Worm (Caenorhabditis elegans): ENCODE results near the gene T01D1.4.

The T01D1.4 gene

DNA sequence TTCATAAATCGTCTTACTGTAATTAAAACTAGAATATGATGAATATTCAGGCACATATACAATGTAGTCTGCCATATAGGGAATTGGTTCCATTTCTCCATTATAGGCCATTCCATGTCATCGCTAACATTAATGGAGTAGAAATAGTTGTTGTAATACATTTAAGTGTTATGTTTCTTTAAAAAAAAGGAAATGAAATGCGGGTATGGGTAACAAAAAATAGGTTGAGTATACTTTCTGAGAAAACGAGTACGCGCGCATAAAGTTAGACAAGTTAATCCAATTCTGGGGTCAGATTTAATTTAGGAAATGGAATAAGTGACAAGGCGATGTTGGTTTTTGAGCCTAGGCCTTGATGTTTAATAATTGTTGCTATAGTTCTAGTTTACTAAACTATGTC, 5.2 kb downstream of the T01D1.4 start, which contains the start of gene T01D1.7:
Gene T01D1.7 (minus strand): TSS at position 101 of the 400 bp plus-strand sequence.
- TF ChIP-seq fkh-10 (GFP tag; optimal IDR thresholded peaks at IDR 0.05) (no peak), fos-1 (tag; optimal IDR thresholded peaks at IDR 0.05) (no peak), ceh-16 (tag; optimal IDR thresholded peaks at IDR 0.05) (no peak), elt-1 (tag; optimal IDR thresholded peaks at IDR 0.05) (no peak), jun-1 (tag; optimal IDR thresholded peaks at IDR 0.05) (no peak), nhr-77 (tag; optimal IDR thresholded peaks at IDR 0.05) (no peak), nhr-43 (tag; optimal IDR thresholded peaks at IDR 0.05; ENCODE audit: poor library complexity, severe bottlenecking) (no peak), elt-3 (tag; optimal IDR thresholded peaks at IDR 0.05) (no peak), nhr-12 (tag; optimal IDR thresholded peaks at IDR 0.05) (no peak), lin-15B (tag; optimal IDR thresholded peaks at IDR 0.05) (no peak), ZK546.5 (tag; optimal IDR thresholded peaks at IDR 0.05) (no peak), lin-39 (tag; optimal IDR thresholded peaks at IDR 0.05) (no peak), ceh-28 (tag; optimal IDR thresholded peaks at IDR 0.05) (no peak), ztf-4 (tag; optimal IDR thresholded peaks at IDR 0.05) (no peak), nhr-76 (tag; optimal IDR thresholded peaks at IDR 0.05) (no peak)

DNA sequence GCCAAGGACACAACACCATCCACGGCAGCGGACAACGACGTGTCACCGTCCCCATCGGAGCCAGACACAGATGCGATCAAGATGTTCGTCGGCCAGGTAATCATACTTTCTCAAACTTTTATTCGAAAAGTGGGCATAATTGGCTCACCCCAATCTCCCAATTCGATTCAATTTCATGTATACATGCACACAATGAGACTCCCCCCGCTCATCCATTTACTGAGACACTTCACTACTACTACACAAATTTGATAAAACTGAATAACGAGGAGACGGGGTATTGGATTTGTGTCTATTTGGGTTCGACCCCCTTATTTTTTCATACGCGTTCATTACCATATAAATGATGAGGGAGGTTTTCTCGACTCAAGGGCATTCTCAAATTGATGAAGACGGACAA, 15.7 kb downstream of the T01D1.4 start:
- TF ChIP-seq tbx-2 (tag; optimal IDR thresholded peaks at IDR 0.05) (no peak), pqm-1 (tag; optimal IDR thresholded peaks at IDR 0.05) (no peak), R02D3.7 (tag; optimal IDR thresholded peaks at IDR 0.05) (no peak), lsy-12 (tag; optimal IDR thresholded peaks at IDR 0.05) (no peak), eor-1 (tag; optimal IDR thresholded peaks at IDR 0.05) (no peak), lin-15B (tag; optimal IDR thresholded peaks at IDR 0.05) (no peak), elt-1 (tag; optimal IDR thresholded peaks at IDR 0.05) (no peak), fkh-10 (GFP tag; optimal IDR thresholded peaks at IDR 0.05) (no peak), nhr-11 (tag; optimal IDR thresholded peaks at IDR 0.05) (no peak), aly-2 (tag; optimal IDR thresholded peaks at IDR 0.05) (no peak), nhr-76 (tag; optimal IDR thresholded peaks at IDR 0.05) (no peak), egl-27 (tag; optimal IDR thresholded peaks at IDR 0.05) (no peak), nhr-67 (tag; optimal IDR thresholded peaks at IDR 0.05) (no peak), jun-1 (tag; optimal IDR thresholded peaks at IDR 0.05) (no peak), zag-1 (tag; optimal IDR thresholded peaks at IDR 0.05) (no peak)

DNA sequence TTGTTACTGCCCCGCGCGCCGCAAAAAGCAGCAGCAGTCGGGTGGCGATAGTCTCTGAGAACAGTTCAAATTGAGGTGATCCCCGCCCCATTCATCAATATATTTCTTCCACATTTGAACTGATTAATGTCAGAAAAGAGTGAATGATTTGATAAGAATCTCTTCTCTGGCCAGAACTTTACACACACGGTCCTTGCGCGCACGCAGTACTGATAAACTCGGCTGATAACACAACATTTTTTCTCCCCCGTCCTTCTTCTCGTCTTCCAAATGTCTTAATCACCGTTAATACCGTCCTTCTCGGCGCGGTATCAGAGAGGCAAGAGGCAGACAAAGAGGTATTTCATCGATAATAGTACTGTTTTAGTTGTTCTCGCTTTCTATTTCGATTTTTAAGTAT, 16.7 kb downstream of the T01D1.4 start, which contains the start of gene etr-1:
Gene etr-1 (plus strand): TSS at position 193 of the 400 bp plus-strand sequence.
- TF ChIP-seq R02D3.7 (tag; optimal IDR thresholded peaks at IDR 0.05) (peak; percentile 1), elt-3 (tag; optimal IDR thresholded peaks at IDR 0.05) (peak in 2 of 3 experiments; percentile 27 to 94), nfya-1 (tag; optimal IDR thresholded peaks at IDR 0.05; ENCODE audit: insufficient read depth) (no peak), nhr-23 (tag; optimal IDR thresholded peaks at IDR 0.05) (peak; percentile 62), nhr-12 (tag; optimal IDR thresholded peaks at IDR 0.05) (no peak), ceh-28 (tag; optimal IDR thresholded peaks at IDR 0.05) (peak; percentile 41), jun-1 (tag; optimal IDR thresholded peaks at IDR 0.05) (peak; percentile 72), ceh-16 (tag; optimal IDR thresholded peaks at IDR 0.05) (no peak), mml-1 (tag; optimal IDR thresholded peaks at IDR 0.05) (no peak), daf-12 (tag; optimal IDR thresholded peaks at IDR 0.05) (no peak), eor-1 (tag; optimal IDR thresholded peaks at IDR 0.05) (no peak), pqm-1 (tag; optimal IDR thresholded peaks at IDR 0.05) (peak; percentile 96), elt-2 (tag; optimal IDR thresholded peaks at IDR 0.05) (peak; percentile 99), ztf-4 (tag; optimal IDR thresholded peaks at IDR 0.05) (no peak), ama-1 (optimal IDR thresholded peaks at IDR 0.05) (peak; percentile 35), skn-1 (tag; optimal IDR thresholded peaks at IDR 0.05) (no peak), tbx-2 (tag; optimal IDR thresholded peaks at IDR 0.05) (no peak), ZK546.5 (tag; optimal IDR thresholded peaks at IDR 0.05) (no peak), lin-15B (tag; optimal IDR thresholded peaks at IDR 0.05) (no peak), sea-2 (GFP tag; optimal IDR thresholded peaks at IDR 0.05) (no peak), pha-4 (tag; optimal IDR thresholded peaks at IDR 0.05) (peak; percentile 2), ceh-82 (tag; optimal IDR thresholded peaks at IDR 0.05) (no peak), nhr-76 (tag; optimal IDR thresholded peaks at IDR 0.05) (no peak)

DNA sequence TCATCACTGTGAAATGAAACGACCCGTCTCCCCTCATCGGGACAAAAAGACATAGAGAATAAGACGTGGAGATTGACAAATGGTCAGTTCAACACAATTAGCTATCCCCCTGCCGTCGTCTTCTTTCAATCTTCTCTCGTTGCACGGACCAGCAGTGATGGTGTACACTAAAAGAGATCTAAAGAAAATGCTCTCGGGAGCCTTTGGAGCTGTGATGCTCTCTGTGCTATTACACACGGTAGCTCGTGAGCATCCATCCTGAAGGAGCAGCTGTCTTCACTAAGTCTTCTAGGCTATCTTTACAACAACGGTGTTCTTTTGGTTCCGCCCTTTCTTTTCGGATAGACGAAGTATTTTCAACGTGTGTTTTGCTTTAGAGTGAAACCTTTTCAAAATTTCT, 17.6 kb downstream of the T01D1.4 start:
- TF ChIP-seq nhr-11 (tag; optimal IDR thresholded peaks at IDR 0.05) (peak; percentile 3), unc-62 (GFP tag; optimal IDR thresholded peaks at IDR 0.05) (no peak)
